Worm (Caenorhabditis elegans) whole organism, late embryonic: Measurements from ENCODE around the gene col-38.

ENCODE experiments used
- C08G9.2 ChIP-seq: sonication (generic microtip); optimal IDR thresholded peaks from 2 replicates; lab custom pipeline; 2016; ENCODE audit warnings: mild to moderate bottlenecking, missing genetic modification characterization, moderate library complexity, missing compliant biosample characterization
- C38D4.7 ChIP-seq: fragments of 200-800 bp; sonication (Bioruptor generic); optimal IDR thresholded peaks from 2 replicates; lab custom pipeline; 2018; ENCODE audit warnings: mild to moderate bottlenecking, missing genetic modification characterization, moderate library complexity, missing compliant biosample characterization
- K09A11.1 ChIP-seq: sonication (generic microtip); optimal IDR thresholded peaks from 2 replicates; lab custom pipeline; 2017; ENCODE audit warnings: antibody characterized with exemption, mild to moderate bottlenecking, missing genetic modification characterization, missing compliant biosample characterization; ENCODE audit not compliant: insufficient read depth
- T23F11.4 ChIP-seq: fragments of 200-800 bp; sonication (Bioruptor generic); optimal IDR thresholded peaks from 2 replicates; lab custom pipeline; 2018; ENCODE audit warnings: mild to moderate bottlenecking, missing genetic modification characterization, missing compliant biosample characterization
- Y22D7AL.16 ChIP-seq: sonication (generic microtip); optimal IDR thresholded peaks from 2 replicates; lab custom pipeline; 2016; ENCODE audit warnings: missing genetic modification characterization, missing compliant biosample characterization
- ama-1 ChIP-seq: fragments of 150-350 bp; optimal IDR thresholded peaks from 2 replicates; lab custom pipeline; 2014
- ceh-18 ChIP-seq: sonication (generic microtip); optimal IDR thresholded peaks from 2 replicates; lab custom pipeline; 2016; ENCODE audit warnings: missing genetic modification characterization, missing compliant biosample characterization
- ceh-19 ChIP-seq: fragments of 200-800 bp; sonication (Bioruptor generic); optimal IDR thresholded peaks from 2 replicates; lab custom pipeline; 2018; ENCODE audit warnings: mild to moderate bottlenecking, missing genetic modification characterization, missing compliant biosample characterization
- ceh-30 ChIP-seq: fragments of 150-350 bp; optimal IDR thresholded peaks from 2 replicates; lab custom pipeline; 2014; ENCODE audit warnings: missing biosample characterization, missing genetic modification characterization
- ceh-31 ChIP-seq: sonication (generic microtip); optimal IDR thresholded peaks from 2 replicates; lab custom pipeline; 2016; ENCODE audit warnings: missing genetic modification characterization, missing compliant biosample characterization
- ceh-34 ChIP-seq: sonication (generic microtip); optimal IDR thresholded peaks from 2 replicates; lab custom pipeline; 2016; ENCODE audit warnings: mild to moderate bottlenecking, missing genetic modification characterization, missing compliant biosample characterization
- ceh-45 ChIP-seq: fragments of 200-800 bp; sonication (Bioruptor generic); IDR thresholded peaks from 2 replicates; pipeline ENCODE4 v1.3.6; 2022; ENCODE audit warnings: missing genetic modification reagents, missing genetic modification characterization, missing compliant biosample characterization
- che-1 ChIP-seq: sonication (generic microtip); optimal IDR thresholded peaks from 2 replicates; lab custom pipeline; 2016; ENCODE audit warnings: mild to moderate bottlenecking, missing genetic modification characterization, missing compliant biosample characterization
- dmd-4 ChIP-seq: sonication (generic microtip); optimal IDR thresholded peaks from 2 replicates; lab custom pipeline; 2016; ENCODE audit warnings: borderline replicate concordance, missing genetic modification characterization, missing compliant biosample characterization
- gmeb-2 ChIP-seq: sonication (generic microtip); optimal IDR thresholded peaks from 2 replicates; lab custom pipeline; 2016; ENCODE audit warnings: missing genetic modification characterization, inconsistent platforms, missing compliant biosample characterization
- hlh-13 ChIP-seq: fragments of 200-800 bp; sonication (Bioruptor generic); optimal IDR thresholded peaks from 2 replicates; lab custom pipeline; 2018; ENCODE audit warnings: mild to moderate bottlenecking, missing genetic modification characterization, missing compliant biosample characterization
- hlh-15 ChIP-seq: sonication (generic microtip); optimal IDR thresholded peaks from 2 replicates; lab custom pipeline; 2016; ENCODE audit warnings: missing genetic modification characterization, missing compliant biosample characterization
- hlh-6 ChIP-seq: sonication (generic microtip); optimal IDR thresholded peaks from 2 replicates; lab custom pipeline; 2016; ENCODE audit warnings: missing genotype, missing genetic modification characterization, missing compliant biosample characterization
- madf-2 ChIP-seq: sonication (generic microtip); optimal IDR thresholded peaks from 2 replicates; lab custom pipeline; 2017; ENCODE audit warnings: missing genetic modification characterization, missing compliant biosample characterization
- nhr-232 ChIP-seq: sonication (generic microtip); optimal IDR thresholded peaks from 2 replicates; lab custom pipeline; 2016; ENCODE audit warnings: missing genetic modification characterization, missing compliant biosample characterization
- npax-4 ChIP-seq: sonication (generic microtip); optimal IDR thresholded peaks from 2 replicates; lab custom pipeline; 2016; ENCODE audit warnings: missing genetic modification characterization, missing compliant biosample characterization
- pag-3 ChIP-seq: sonication (generic microtip); optimal IDR thresholded peaks from 2 replicates; lab custom pipeline; 2016; ENCODE audit warnings: missing compliant biosample characterization, missing genetic modification characterization, borderline replicate concordance
- pha-2 ChIP-seq: sonication (generic microtip); optimal IDR thresholded peaks from 2 replicates; lab custom pipeline; 2017; ENCODE audit warnings: mild to moderate bottlenecking, missing genetic modification characterization, missing compliant biosample characterization
- pha-4 ChIP-seq: fragments of 150-350 bp; optimal IDR thresholded peaks from 2 replicates; lab custom pipeline; 2018; ENCODE audit warnings: missing biosample characterization, missing genetic modification reagents, missing genetic modification characterization
- pros-1 ChIP-seq: fragments of 150-350 bp; optimal IDR thresholded peaks from 2 replicates; lab custom pipeline; 2014; ENCODE audit warnings: missing biosample characterization, missing genetic modification reagents, missing genetic modification characterization
- rnt-1 ChIP-seq: sonication (generic microtip); optimal IDR thresholded peaks from 2 replicates; lab custom pipeline; 2016; ENCODE audit warnings: missing genetic modification characterization, missing compliant biosample characterization
- sox-2 ChIP-seq: fragments of 200-800 bp; sonication (Bioruptor generic); IDR thresholded peaks from 2 replicates; pipeline ENCODE4 v1.3.6; 2022; ENCODE audit warnings: missing genetic modification reagents, missing genetic modification characterization, missing compliant biosample characterization
- sox-4 ChIP-seq: sonication (generic microtip); optimal IDR thresholded peaks from 2 replicates; lab custom pipeline; 2017; ENCODE audit warnings: mild to moderate bottlenecking, missing genetic modification characterization, inconsistent platforms, missing compliant biosample characterization
- tbx-2 ChIP-seq: sonication (generic microtip); optimal IDR thresholded peaks from 2 replicates; lab custom pipeline; 2016; ENCODE audit warnings: missing genetic modification characterization, missing compliant biosample characterization
- tbx-7 ChIP-seq: sonication (generic microtip); optimal IDR thresholded peaks from 2 replicates; lab custom pipeline; 2016; ENCODE audit warnings: missing genotype, missing genetic modification characterization, missing compliant biosample characterization
- unc-42 ChIP-seq: sonication (generic microtip); optimal IDR thresholded peaks from 2 replicates; lab custom pipeline; 2016; ENCODE audit warnings: missing genotype, missing genetic modification characterization, missing compliant biosample characterization

The col-38 gene

ce11 chrII:8587660-8588230, 18.9 kb upstream of the col-38 start:
- TF ChIP-seq unc-42, result peak; percentile 96
- TF ChIP-seq K09A11.1, result no peak
- TF ChIP-seq ceh-31 (tag; lab: Kevin White, UChicago), result peak; percentile 54
- TF ChIP-seq tbx-7 (tag; lab: Kevin White, UChicago), result no peak

- TF ChIP-seq pros-1 (tag; lab: Kevin White, UChicago) (no peak), nhr-232 (no peak), rnt-1 (tag; lab: Kevin White, UChicago) (no peak), hlh-13 (GFP tag; lab: Kevin White, UChicago) (no peak), npax-4 (tag; lab: Kevin White, UChicago) (no peak), pag-3 (no peak), C38D4.7 (GFP tag; lab: Kevin White, UChicago) (no peak)
Observed at ce11 chrII:8585921-8586320, 17.0 kb upstream of the col-38 start.

ce11 chrII:8585036-8585627, 16.2 kb upstream of the col-38 start, which contains the start of gene F54C9.11:
Gene F54C9.11 (minus strand): TSS chrII:8585086.
- TF ChIP-seq ceh-34 (tag; lab: Kevin White, UChicago), result no peak
- TF ChIP-seq sox-4, result no peak
- no peak for TF ChIP-seq gmeb-2 (tag; lab: Kevin White, UChicago)
- TF ChIP-seq pros-1 (tag; lab: Kevin White, UChicago), result no peak
- TF ChIP-seq Y22D7AL.16 (tag; lab: Kevin White, UChicago), result no peak
- no peak for TF ChIP-seq C38D4.7 (GFP tag; lab: Kevin White, UChicago)
- TF ChIP-seq madf-2 (tag; lab: Kevin White, UChicago), result no peak

ce11 chrII:8583035-8583434, 14.1 kb upstream of the col-38 start:
- TF ChIP-seq ama-1 (lab: Kevin White, UChicago), result peak; percentile 33
- no peak for TF ChIP-seq pha-4

ce11 chrII:8581700-8582099, 12.8 kb upstream of the col-38 start, which contains the start of gene arl-1:
Gene arl-1 (plus strand): TSS chrII:8582000.
- TF ChIP-seq sox-4 (no peak), ceh-45 (GFP tag; lab: Robert Waterston, UW) (no peak), T23F11.4 (GFP tag; lab: Kevin White, UChicago) (no peak), sox-2 (GFP tag; lab: Robert Waterston, UW) (no peak), pha-4 (no peak), tbx-7 (tag; lab: Kevin White, UChicago) (no peak), tbx-2 (tag; lab: Kevin White, UChicago) (no peak), dmd-4 (tag; lab: Kevin White, UChicago) (no peak), che-1 (tag; lab: Kevin White, UChicago) (no peak), hlh-15 (tag; lab: Kevin White, UChicago) (no peak)
- TF ChIP-seq, all 69 proteins: peak for 0

- TF ChIP-seq ama-1 (lab: Kevin White, UChicago) (no peak), hlh-15 (tag; lab: Kevin White, UChicago) (no peak), ceh-30 (no peak), hlh-6 (tag; lab: Kevin White, UChicago) (no peak), pha-2 (no peak)
Observed at ce11 chrII:8577509-8578099, 8.7 kb upstream of the col-38 start, which contains the start of gene F54C9.9. Gene F54C9.9 (plus strand): TSS chrII:8578049.

ce11 chrII:8575184-8575583, 6.3 kb upstream of the col-38 start, which contains the start of gene puf-5:
Gene puf-5 (plus strand): TSS chrII:8575541.
- TF ChIP-seq sox-4, result no peak
- TF ChIP-seq unc-42, result no peak
- no peak for TF ChIP-seq C38D4.7 (GFP tag; lab: Kevin White, UChicago)
- TF ChIP-seq che-1 (tag; lab: Kevin White, UChicago), result no peak
- no peak for TF ChIP-seq ceh-19 (GFP tag; lab: Kevin White, UChicago)
- no peak for TF ChIP-seq C08G9.2
- no peak for TF ChIP-seq ceh-18 (tag; lab: Kevin White, UChicago)
- TF ChIP-seq gmeb-2 (tag; lab: Kevin White, UChicago), result no peak
